Worm (Caenorhabditis elegans) whole organism, L1 larva: ENCODE results near the gene fbxa-222.
A peak's percentile ranks its signal among the peaks of the same experiment; 100 is the strongest.
"Not testable (repeated sequence)": the region's sequence is repeated elsewhere in the genome, so short reads cannot be mapped to it uniquely, and the experiment has no call there.

ENCODE experiments used
- C04F5.9 ChIP-seq: sonication (generic microtip); optimal IDR thresholded peaks from 2 replicates; lab custom pipeline; 2016; ENCODE audit warnings: missing genetic modification characterization, missing compliant biosample characterization
- F16B12.6 ChIP-seq: fragments of 150-350 bp; optimal IDR thresholded peaks from 2 replicates; lab custom pipeline; 2014; ENCODE audit warnings: missing biosample characterization, missing genetic modification characterization
- Y116A8C.19 ChIP-seq: sonication (generic microtip); optimal IDR thresholded peaks from 2 replicates; lab custom pipeline; 2016; ENCODE audit warnings: missing compliant biosample characterization, missing genetic modification characterization, borderline replicate concordance
- aha-1 ChIP-seq: fragments of 150-350 bp; optimal IDR thresholded peaks from 2 replicates; lab custom pipeline; 2014; ENCODE audit warnings: missing biosample characterization, missing genetic modification characterization
- aly-2 ChIP-seq: fragments of 150-350 bp; optimal IDR thresholded peaks from 2 replicates; lab custom pipeline; 2014; ENCODE audit warnings: missing biosample characterization, missing genetic modification characterization
- blmp-1 ChIP-seq: fragments of 150-350 bp; optimal IDR thresholded peaks from 2 replicates; lab custom pipeline; 2014; ENCODE audit warnings: missing biosample characterization, missing genetic modification characterization
- ceh-63 ChIP-seq: fragments of 200-800 bp; sonication (Bioruptor generic); optimal IDR thresholded peaks from 2 replicates; lab custom pipeline; 2018; ENCODE audit warnings: mild to moderate bottlenecking, missing genetic modification characterization, missing compliant biosample characterization
- ceh-8 ChIP-seq: fragments of 200-800 bp; sonication (Bioruptor generic); optimal IDR thresholded peaks from 2 replicates; lab custom pipeline; 2018; ENCODE audit warnings: mild to moderate bottlenecking, missing genetic modification characterization, moderate library complexity, missing compliant biosample characterization
- ceh-82 ChIP-seq, 3 experiments: fragments of 150-350 bp in 1 of 3; sonication (generic microtip) in 2 of 3; optimal IDR thresholded peaks; 2 replicates each; lab custom pipeline; 2014 to 2017; ENCODE audit warnings: missing biosample characterization in 3 of 3, missing genetic modification characterization in 3 of 3
- ceh-90 ChIP-seq: sonication (generic microtip); optimal IDR thresholded peaks from 2 replicates; lab custom pipeline; 2016; ENCODE audit warnings: missing genetic modification characterization, missing compliant biosample characterization
- dpl-1 ChIP-seq, 3 experiments: fragments of 150-350 bp in 2 of 3; sonication (generic microtip) in 1 of 3; optimal IDR thresholded peaks; 2 replicates each; lab custom pipeline; 2014 to 2017; ENCODE audit warnings: missing biosample characterization in 3 of 3, missing genetic modification characterization in 3 of 3, missing genetic modification reagents in 3 of 3
- dsc-1 ChIP-seq: sonication (generic microtip); optimal IDR thresholded peaks from 2 replicates; lab custom pipeline; 2016; ENCODE audit warnings: mild to moderate bottlenecking, missing genetic modification characterization, missing compliant biosample characterization
- efl-1 ChIP-seq, 4 experiments: fragments of 150-350 bp; optimal IDR thresholded peaks in 3 of 4; peaks in 1 of 4; 1 replicate in 1 of 4; 2 replicates in 3 of 4; lab custom pipeline; 2014; ENCODE audit warnings: missing biosample characterization in 2 of 4, missing genetic modification characterization in 2 of 4, missing genetic modification reagents in 2 of 4
- elt-3 ChIP-seq, 6 experiments: fragments of 150-350 bp in 1 of 6; sonication (generic microtip); optimal IDR thresholded peaks; 2 replicates each; lab custom pipeline; 2017 to 2018; ENCODE audit warnings: missing biosample characterization in 6 of 6, missing genetic modification characterization in 6 of 6, inconsistent platforms in 1 of 6
- fkh-10 ChIP-seq: sonication (generic microtip); optimal IDR thresholded peaks from 2 replicates; lab custom pipeline; 2017; ENCODE audit warnings: missing biosample characterization, missing genetic modification reagents, missing genetic modification characterization
- fkh-8 ChIP-seq: sonication (generic microtip); optimal IDR thresholded peaks from 2 replicates; lab custom pipeline; 2016; ENCODE audit warnings: mild to moderate bottlenecking, missing genetic modification characterization, missing compliant biosample characterization
- fos-1 ChIP-seq: fragments of 150-350 bp; optimal IDR thresholded peaks from 2 replicates; lab custom pipeline; 2014; ENCODE audit warnings: missing biosample characterization, missing genetic modification characterization
- irx-1 ChIP-seq: sonication (generic microtip); optimal IDR thresholded peaks from 2 replicates; lab custom pipeline; 2016; ENCODE audit warnings: missing genetic modification characterization, missing compliant biosample characterization
- isw-1 ChIP-seq: fragments of 200-800 bp; sonication (Bioruptor generic); IDR thresholded peaks from 2 replicates; pipeline ENCODE4 v1.3.6; 2022; ENCODE audit warnings: missing genetic modification characterization, missing compliant biosample characterization
- jun-1 ChIP-seq: fragments of 150-350 bp; optimal IDR thresholded peaks from 2 replicates; lab custom pipeline; 2014; ENCODE audit warnings: missing biosample characterization, missing genetic modification reagents, missing genetic modification characterization
- lin-14 ChIP-seq: fragments of 200-800 bp; sonication (Bioruptor generic); optimal IDR thresholded peaks from 2 replicates; lab custom pipeline; 2018; ENCODE audit warnings: mild to moderate bottlenecking, missing genetic modification characterization, moderate library complexity, missing compliant biosample characterization
- lin-35 ChIP-seq, 2 experiments: fragments of 150-350 bp; optimal IDR thresholded peaks; 2 replicates each; lab custom pipeline; 2014; ENCODE audit warnings: missing biosample characterization in 2 of 2, missing genetic modification characterization in 2 of 2, missing genetic modification reagents in 2 of 2
- lin-39 ChIP-seq: fragments of 150-350 bp; optimal IDR thresholded peaks from 2 replicates; lab custom pipeline; 2014; ENCODE audit warnings: missing biosample characterization, missing genetic modification reagents, missing genetic modification characterization
- lsy-2 ChIP-seq, 2 experiments: fragments of 150-350 bp; optimal IDR thresholded peaks; 2 replicates each; lab custom pipeline; 2014; ENCODE audit warnings: missing biosample characterization in 2 of 2, missing genetic modification characterization in 2 of 2
- mab-9 ChIP-seq: fragments of 200-800 bp; sonication (Bioruptor generic); IDR thresholded peaks from 2 replicates; pipeline ENCODE4 v1.3.6; 2022; ENCODE audit warnings: missing genetic modification reagents, missing genetic modification characterization, missing compliant biosample characterization
- mdl-1 ChIP-seq, 2 experiments: fragments of 150-350 bp; optimal IDR thresholded peaks; 2 replicates each; lab custom pipeline; 2014 to 2017; ENCODE audit warnings: missing biosample characterization in 2 of 2, missing genetic modification characterization in 2 of 2, inconsistent platforms in 1 of 2
- mep-1 ChIP-seq: fragments of 150-350 bp; optimal IDR thresholded peaks from 2 replicates; lab custom pipeline; 2014; ENCODE audit warnings: missing biosample characterization, missing genetic modification characterization
- nhr-11 ChIP-seq: fragments of 150-350 bp; optimal IDR thresholded peaks from 2 replicates; lab custom pipeline; 2014; ENCODE audit warnings: missing biosample characterization, missing genetic modification characterization
- nhr-20 ChIP-seq: sonication (generic microtip); optimal IDR thresholded peaks from 2 replicates; lab custom pipeline; 2016; ENCODE audit warnings: mild to moderate bottlenecking, missing genetic modification characterization, missing compliant biosample characterization
- nhr-237 ChIP-seq: fragments of 150-350 bp; optimal IDR thresholded peaks from 2 replicates; lab custom pipeline; 2014; ENCODE audit warnings: missing biosample characterization, missing genetic modification characterization
- nhr-71 ChIP-seq: sonication (generic microtip); optimal IDR thresholded peaks from 2 replicates; lab custom pipeline; 2016; ENCODE audit warnings: mild to moderate bottlenecking, missing genetic modification characterization, moderate library complexity, missing compliant biosample characterization
- nhr-84 ChIP-seq: sonication (generic microtip); optimal IDR thresholded peaks from 2 replicates; lab custom pipeline; 2017; ENCODE audit warnings: missing biosample characterization, missing genetic modification characterization
- pax-3 ChIP-seq: fragments of 200-800 bp; sonication (Bioruptor generic); optimal IDR thresholded peaks from 2 replicates; lab custom pipeline; 2018; ENCODE audit warnings: mild to moderate bottlenecking, missing genetic modification characterization, moderate library complexity, missing compliant biosample characterization
- pqm-1 ChIP-seq: sonication (generic microtip); optimal IDR thresholded peaks from 3 replicates; lab custom pipeline; 2017; ENCODE audit warnings: missing biosample characterization, missing genetic modification characterization
- rnt-1 ChIP-seq: sonication (generic microtip); optimal IDR thresholded peaks from 2 replicates; lab custom pipeline; 2016; ENCODE audit warnings: mild to moderate bottlenecking, missing genetic modification characterization, moderate library complexity, missing compliant biosample characterization
- skn-1 ChIP-seq: fragments of 150-350 bp; optimal IDR thresholded peaks from 2 replicates; lab custom pipeline; 2014; ENCODE audit warnings: missing biosample characterization, missing genetic modification characterization
- snu-23 ChIP-seq: sonication (generic microtip); optimal IDR thresholded peaks from 2 replicates; lab custom pipeline; 2016; ENCODE audit warnings: missing genetic modification characterization, missing compliant biosample characterization
- sptf-1 ChIP-seq: fragments of 150-350 bp; optimal IDR thresholded peaks from 2 replicates; lab custom pipeline; 2014; ENCODE audit warnings: missing biosample characterization, missing genetic modification characterization
- swsn-7 ChIP-seq: sonication (generic microtip); optimal IDR thresholded peaks from 2 replicates; lab custom pipeline; 2016; ENCODE audit warnings: missing genetic modification characterization, missing compliant biosample characterization
- unc-30 ChIP-seq: sonication (generic microtip); optimal IDR thresholded peaks from 2 replicates; lab custom pipeline; 2017; ENCODE audit warnings: missing biosample characterization, missing genetic modification characterization
- unc-62 ChIP-seq: fragments of 150-350 bp; optimal IDR thresholded peaks from 2 replicates; lab custom pipeline; 2014; ENCODE audit warnings: missing biosample characterization, missing genetic modification reagents, missing genetic modification characterization
- vab-15 ChIP-seq: sonication (generic microtip); optimal IDR thresholded peaks from 2 replicates; lab custom pipeline; 2017; ENCODE audit warnings: missing genotype, mild to moderate bottlenecking, missing genetic modification characterization, missing compliant biosample characterization
- xbp-1 ChIP-seq: sonication (generic microtip); optimal IDR thresholded peaks from 2 replicates; lab custom pipeline; 2016; ENCODE audit warnings: missing genetic modification characterization, missing compliant biosample characterization
- zag-1 ChIP-seq: fragments of 150-350 bp; optimal IDR thresholded peaks from 2 replicates; lab custom pipeline; 2014; ENCODE audit warnings: missing biosample characterization, missing genetic modification characterization
- ztf-11 ChIP-seq, 2 experiments: sonication (generic microtip); optimal IDR thresholded peaks; 2 replicates each; lab custom pipeline; 2016 to 2017; ENCODE audit warnings: missing genetic modification characterization in 2 of 2, missing biosample characterization in 1 of 2, missing compliant biosample characterization in 1 of 2

The fbxa-222 gene

ce11 chrX:108929-109328, 8.3 kb upstream of the fbxa-222 start, which contains the start of gene elk-2:
TSS of gene elk-2 (minus strand) at chrX:109029.
- TF ChIP-seq jun-1; zag-1 (tag; lab: Kevin White, UChicago); vab-15 (tag; lab: Kevin White, UChicago): not testable (repeated sequence)

ce11 chrX:114400-114799, 2.8 kb upstream of the fbxa-222 start, which contains the start of gene fbxa-221:
TSS of gene fbxa-221 (plus strand) at chrX:114700.
- not testable (repeated sequence) for TF ChIP-seq sptf-1, blmp-1, mep-1 (tag; lab: Kevin White, UChicago)

- not testable (repeated sequence) for TF ChIP-seq fkh-8; fkh-10 (GFP tag; lab: Kevin White, UChicago); lsy-2 (tag; optimal IDR thresholded peaks at IDR 0.05; lab: Kevin White, UChicago)
Measured at ce11 chrX:119363-119762, 2.2 kb downstream of the fbxa-222 start, which contains the start of gene fbxa-16. TSS of gene fbxa-16 (plus strand) at chrX:119663.

DNA sequence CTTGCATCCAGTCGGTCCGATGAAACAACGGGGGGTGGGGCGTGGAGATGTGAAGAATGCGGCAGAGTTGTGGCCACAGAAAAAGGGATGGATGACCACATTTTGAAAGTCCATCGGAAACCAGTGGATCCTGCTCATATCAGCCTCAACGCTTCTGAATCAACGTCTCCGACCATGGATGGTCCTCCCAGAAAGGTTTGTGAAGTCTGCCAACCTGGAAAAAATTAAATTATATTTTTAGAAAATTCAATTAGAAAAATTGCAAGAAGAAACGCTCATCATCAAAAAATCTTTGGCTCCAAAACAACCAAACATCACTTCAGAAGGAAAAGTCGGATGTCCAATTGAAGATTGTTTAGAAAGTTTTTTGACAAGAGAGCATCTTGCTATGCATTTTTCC, 24.0 kb downstream of the fbxa-222 start, which contains the start of gene Y73B3A.8:
Y73B3A.8 (minus strand) TSS at position 101 of the 400 bp plus-strand sequence.
- TF ChIP-seq mdl-1 (tag; optimal IDR thresholded peaks at IDR 0.05; lab: Kevin White, UChicago) (no peak), aha-1 (tag; lab: Kevin White, UChicago) (no peak), Y116A8C.19 (tag; lab: Kevin White, UChicago) (no peak), elt-3 (tag; optimal IDR thresholded peaks at IDR 0.05; lab: Kevin White, UChicago) (no peak), pax-3 (tag; lab: Kevin White, UChicago) (no peak)

DNA sequence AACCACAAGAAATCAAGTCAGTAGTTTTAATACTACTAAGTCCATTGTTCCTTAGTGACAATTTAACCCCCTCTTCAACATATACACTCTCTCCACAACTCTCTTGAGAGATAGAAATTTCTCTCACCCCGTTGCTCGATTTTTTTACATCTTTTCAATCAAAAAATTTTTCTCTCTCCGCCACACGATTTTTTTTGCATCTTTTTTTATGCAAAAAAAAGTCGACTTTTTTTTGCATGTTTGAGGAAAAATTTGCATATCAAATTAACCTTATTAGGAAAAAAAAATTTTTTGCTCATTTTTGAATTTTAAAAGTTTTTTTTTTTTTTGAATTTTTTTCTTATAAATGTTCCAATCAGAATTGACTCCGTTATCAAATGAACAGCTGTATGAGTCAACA, 29.7 kb downstream of the fbxa-222 start:
- no peak for TF ChIP-seq swsn-7 (tag; lab: Kevin White, UChicago)
- TF ChIP-seq nhr-20 (tag; lab: Kevin White, UChicago): no peak
- peak in 1 of 2 experiments; percentile 27 for TF ChIP-seq lsy-2 (tag; optimal IDR thresholded peaks at IDR 0.05; lab: Kevin White, UChicago)
- TF ChIP-seq dsc-1 (tag; lab: Kevin White, UChicago): peak; percentile 11
- no peak for TF ChIP-seq aly-2
- no peak for TF ChIP-seq unc-62 (GFP tag; lab: Kevin White, UChicago)
- TF ChIP-seq nhr-71 (tag; lab: Kevin White, UChicago): peak; percentile 25
- no peak for TF ChIP-seq ztf-11 (tag; optimal IDR thresholded peaks at IDR 0.05; lab: Kevin White, UChicago)
- TF ChIP-seq nhr-11: no peak
- no peak for TF ChIP-seq efl-1 (optimal IDR thresholded peaks at IDR 0.05; lab: Kevin White, UChicago)
- peak in 1 of 2 experiments; percentile 4 for TF ChIP-seq efl-1 (GFP tag; optimal IDR thresholded peaks at IDR 0.05 in 1 of 2; lab: Kevin White, UChicago)
- no peak for TF ChIP-seq lin-35 (GFP tag; optimal IDR thresholded peaks at IDR 0.05; lab: Kevin White, UChicago)
- no peak for TF ChIP-seq rnt-1
- TF ChIP-seq unc-30: no peak
- no peak for TF ChIP-seq C04F5.9 (tag; lab: Kevin White, UChicago)
- TF ChIP-seq isw-1 (GFP tag; lab: Robert Waterston, UW): no peak
- no peak for TF ChIP-seq pqm-1 (tag; lab: Kevin White, UChicago)
- peak; percentile 10 for TF ChIP-seq snu-23 (GFP tag; lab: Kevin White, UChicago)
- TF ChIP-seq mab-9 (GFP tag; lab: Robert Waterston, UW): no peak
- TF ChIP-seq ceh-63 (GFP tag; lab: Kevin White, UChicago): no peak
- TF ChIP-seq mdl-1 (tag; optimal IDR thresholded peaks at IDR 0.05; lab: Kevin White, UChicago): no peak
- TF ChIP-seq ceh-82 (tag; optimal IDR thresholded peaks at IDR 0.05; lab: Kevin White, UChicago): no peak
- no peak for TF ChIP-seq skn-1 (tag; lab: Kevin White, UChicago)
- TF ChIP-seq lin-39 (tag; lab: Kevin White, UChicago): no peak
- TF ChIP-seq nhr-237 (tag; lab: Kevin White, UChicago): no peak
- TF ChIP-seq irx-1 (tag; lab: Kevin White, UChicago): no peak
- TF ChIP-seq ceh-90: no peak
- no peak for TF ChIP-seq fos-1 (tag; lab: Kevin White, UChicago)
- TF ChIP-seq nhr-84 (tag; lab: Kevin White, UChicago): no peak
- TF ChIP-seq ceh-8: no peak
- no peak for TF ChIP-seq mep-1 (tag; lab: Kevin White, UChicago)
- no peak for TF ChIP-seq xbp-1 (tag; lab: Kevin White, UChicago)
- peak; percentile 54 for TF ChIP-seq lin-14 (GFP tag; lab: Kevin White, UChicago)
- TF ChIP-seq F16B12.6 (tag; lab: Kevin White, UChicago): no peak
- no peak for TF ChIP-seq dpl-1 (GFP tag; optimal IDR thresholded peaks at IDR 0.05; lab: Kevin White, UChicago)
